Worm (Caenorhabditis elegans) whole organism, mixed stage, embryonic: Measurements from ENCODE around the gene set-17.

Experiments used
- M03D4.4 ChIP-seq: sonication (generic microtip); optimal IDR thresholded peaks from 2 replicates; lab custom pipeline; 2017; ENCODE audit warnings: mild to moderate bottlenecking, missing genetic modification characterization, missing compliant biosample characterization
- blmp-1 ChIP-seq: fragments of 150-350 bp; optimal IDR thresholded peaks from 2 replicates; lab custom pipeline; 2014; ENCODE audit warnings: missing biosample characterization, missing genetic modification characterization
- ceh-39 ChIP-seq: fragments of 150-350 bp; optimal IDR thresholded peaks from 2 replicates; lab custom pipeline; 2014; ENCODE audit warnings: missing biosample characterization, missing genetic modification characterization
- ceh-43 ChIP-seq: fragments of 200-800 bp; sonication (Bioruptor generic); optimal IDR thresholded peaks from 2 replicates; lab custom pipeline; 2018; ENCODE audit warnings: mild to moderate bottlenecking, missing genetic modification characterization, moderate library complexity, missing compliant biosample characterization
- ceh-83 ChIP-seq: fragments of 200-800 bp; sonication (Bioruptor generic); optimal IDR thresholded peaks from 2 replicates; lab custom pipeline; 2018; ENCODE audit warnings: mild to moderate bottlenecking, missing genetic modification characterization, missing compliant biosample characterization
- ces-1 ChIP-seq: fragments of 150-350 bp; optimal IDR thresholded peaks from 2 replicates; lab custom pipeline; 2014; ENCODE audit warnings: missing biosample characterization, missing genetic modification reagents, missing genetic modification characterization
- cnd-1 ChIP-seq: fragments of 200-800 bp; sonication (Bioruptor generic); optimal IDR thresholded peaks from 2 replicates; lab custom pipeline; 2018; ENCODE audit warnings: mild to moderate bottlenecking, missing genetic modification characterization, missing compliant biosample characterization
- drap-1 ChIP-seq: fragments of 200-800 bp; sonication (Bioruptor generic); optimal IDR thresholded peaks from 3 replicates; lab custom pipeline; 2018; ENCODE audit warnings: mild to moderate bottlenecking, missing genetic modification characterization, missing compliant biosample characterization
- elt-1 ChIP-seq: sonication (generic microtip); optimal IDR thresholded peaks from 2 replicates; lab custom pipeline; 2017; ENCODE audit warnings: missing genetic modification characterization, mild to moderate bottlenecking, missing compliant biosample characterization, antibody characterized with exemption, moderate library complexity, borderline replicate concordance; ENCODE audit not compliant: insufficient read depth
- elt-3 ChIP-seq: fragments of 150-350 bp; optimal IDR thresholded peaks from 2 replicates; lab custom pipeline; 2014; ENCODE audit warnings: missing biosample characterization, missing genetic modification characterization
- flh-1 ChIP-seq: fragments of 200-800 bp; sonication (Bioruptor generic); optimal IDR thresholded peaks from 2 replicates; lab custom pipeline; 2018; ENCODE audit warnings: mild to moderate bottlenecking, missing genetic modification characterization, moderate library complexity, missing compliant biosample characterization
- ham-2 ChIP-seq: fragments of 200-800 bp; sonication (Bioruptor generic); optimal IDR thresholded peaks from 2 replicates; lab custom pipeline; 2018; ENCODE audit warnings: mild to moderate bottlenecking, missing genetic modification characterization, missing compliant biosample characterization
- hlh-1 ChIP-seq: fragments of 150-350 bp; optimal IDR thresholded peaks from 2 replicates; lab custom pipeline; 2014; ENCODE audit warnings: missing biosample characterization, missing genetic modification reagents, missing genetic modification characterization
- lin-32 ChIP-seq: fragments of 200-800 bp; sonication (Bioruptor generic); optimal IDR thresholded peaks from 2 replicates; lab custom pipeline; 2018; ENCODE audit warnings: mild to moderate bottlenecking, missing genetic modification characterization, missing compliant biosample characterization
- lsy-2 ChIP-seq: fragments of 150-350 bp; optimal IDR thresholded peaks from 2 replicates; lab custom pipeline; 2014; ENCODE audit warnings: missing biosample characterization, missing genetic modification characterization
- mab-5 ChIP-seq: fragments of 150-350 bp; optimal IDR thresholded peaks from 2 replicates; lab custom pipeline; 2014; ENCODE audit warnings: missing biosample characterization, missing genetic modification characterization
- mls-2 ChIP-seq: sonication (generic microtip); optimal IDR thresholded peaks from 2 replicates; lab custom pipeline; 2016; ENCODE audit warnings: mild to moderate bottlenecking, missing genetic modification characterization, moderate library complexity, missing compliant biosample characterization
- nhr-12 ChIP-seq: fragments of 150-350 bp; optimal IDR thresholded peaks from 2 replicates; lab custom pipeline; 2014; ENCODE audit warnings: missing biosample characterization, missing genetic modification characterization
- nhr-2 ChIP-seq: fragments of 150-350 bp; optimal IDR thresholded peaks from 2 replicates; lab custom pipeline; 2014; ENCODE audit warnings: missing biosample characterization, missing genetic modification characterization
- nhr-237 ChIP-seq: fragments of 150-350 bp; optimal IDR thresholded peaks from 2 replicates; lab custom pipeline; 2014; ENCODE audit warnings: missing biosample characterization, missing genetic modification characterization
- nhr-28 ChIP-seq: fragments of 150-350 bp; optimal IDR thresholded peaks from 2 replicates; lab custom pipeline; 2014; ENCODE audit warnings: missing biosample characterization, missing genetic modification characterization
- nhr-76 ChIP-seq: sonication (generic microtip); optimal IDR thresholded peaks from 2 replicates; lab custom pipeline; 2017; ENCODE audit warnings: missing biosample characterization, missing genetic modification characterization
- pha-4 ChIP-seq: fragments of 150-350 bp; optimal IDR thresholded peaks from 2 replicates; lab custom pipeline; 2018; ENCODE audit warnings: missing biosample characterization, missing genetic modification reagents, missing genetic modification characterization
- snpc-4 ChIP-seq: fragments of 150-350 bp; optimal IDR thresholded peaks from 2 replicates; lab custom pipeline; 2014; ENCODE audit warnings: missing biosample characterization, missing genetic modification characterization
- tbx-8 ChIP-seq: fragments of 200-800 bp; sonication (Bioruptor generic); optimal IDR thresholded peaks from 2 replicates; lab custom pipeline; 2018; ENCODE audit warnings: mild to moderate bottlenecking, missing genetic modification characterization, moderate library complexity, missing compliant biosample characterization
- unc-120 ChIP-seq: sonication (generic microtip); optimal IDR thresholded peaks from 2 replicates; lab custom pipeline; 2017; ENCODE audit warnings: missing genetic modification characterization, missing compliant biosample characterization; ENCODE audit not compliant: poor library complexity, severe bottlenecking
- unc-39 ChIP-seq: fragments of 150-350 bp; optimal IDR thresholded peaks from 2 replicates; lab custom pipeline; 2014; ENCODE audit warnings: missing biosample characterization, missing genetic modification characterization
- unc-62 ChIP-seq: fragments of 150-350 bp; optimal IDR thresholded peaks from 2 replicates; lab custom pipeline; 2014; ENCODE audit warnings: missing biosample characterization, missing genetic modification reagents, missing genetic modification characterization
- zip-8 ChIP-seq: fragments of 150-350 bp; optimal IDR thresholded peaks from 2 replicates; lab custom pipeline; 2014; ENCODE audit warnings: missing biosample characterization, missing genetic modification characterization
- ztf-11 ChIP-seq: fragments of 150-350 bp; optimal IDR thresholded peaks from 2 replicates; lab custom pipeline; 2014; ENCODE audit warnings: missing biosample characterization, missing genetic modification characterization

The set-17 gene

DNA sequence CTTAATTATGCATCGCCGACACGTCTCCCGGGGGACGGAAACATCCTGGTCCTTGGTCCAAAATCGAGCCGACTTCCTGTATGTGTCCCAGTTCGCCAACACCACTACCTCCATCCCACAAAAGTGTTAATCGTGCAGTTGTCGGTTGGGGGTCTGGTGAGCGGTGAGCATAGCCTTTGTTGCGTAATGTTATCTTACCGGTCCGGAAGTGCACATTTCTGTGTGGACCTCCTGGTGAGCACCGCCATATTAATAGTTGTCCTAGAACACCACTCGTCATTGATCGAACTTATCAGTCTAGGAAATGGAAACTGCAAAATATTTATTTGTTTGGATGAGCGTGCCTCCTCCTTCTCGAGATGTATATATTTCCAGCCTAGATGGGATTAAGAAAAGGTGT lies 43.0 kb downstream of the set-17 start:
- no peak for TF ChIP-seq cnd-1 (tag; lab: Kevin White, UChicago)
- TF ChIP-seq nhr-2 = peak; percentile 18
- peak; percentile 49 for TF ChIP-seq zip-8 (tag; lab: Kevin White, UChicago)
- no peak for TF ChIP-seq ceh-39 (tag; lab: Kevin White, UChicago)

DNA sequence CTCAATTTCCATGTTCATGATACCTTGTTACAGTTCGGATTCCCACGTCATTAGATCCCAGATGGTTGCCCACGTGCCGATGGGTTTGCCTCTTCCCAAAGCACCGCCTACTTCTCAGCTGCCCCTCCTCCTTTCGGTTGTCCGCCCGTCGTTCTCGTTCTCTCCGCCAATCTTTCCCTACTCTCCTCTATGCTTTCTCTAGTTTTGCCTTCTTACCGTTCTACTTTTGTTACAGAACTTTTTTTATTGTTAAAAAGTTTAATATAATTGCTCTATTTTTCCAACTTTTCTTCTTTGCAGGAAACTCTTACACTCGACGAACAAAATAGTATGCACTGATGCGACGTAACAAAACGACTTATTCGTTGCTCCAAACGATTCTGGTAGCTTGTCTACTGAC lies 43.7 kb downstream of the set-17 start, which contains the start of gene lat-1:
Gene lat-1, plus strand, starts transcription at position 301 of the 400 bp plus-strand sequence.
- TF ChIP-seq ham-2 (GFP tag; lab: Kevin White, UChicago) = no peak
- TF ChIP-seq lsy-2 (tag; lab: Kevin White, UChicago) = no peak
- no peak for TF ChIP-seq ceh-43
- TF ChIP-seq pha-4 (tag; lab: Kevin White, UChicago) = no peak
- no peak for TF ChIP-seq nhr-76 (tag; lab: Kevin White, UChicago)
- TF ChIP-seq ceh-83 (GFP tag; lab: Kevin White, UChicago) = no peak
- TF ChIP-seq unc-62 (GFP tag; lab: Kevin White, UChicago) = no peak
- no peak for TF ChIP-seq lin-32
- TF ChIP-seq hlh-1 = no peak
- TF ChIP-seq unc-120 (tag; lab: Kevin White, UChicago) = no peak

DNA sequence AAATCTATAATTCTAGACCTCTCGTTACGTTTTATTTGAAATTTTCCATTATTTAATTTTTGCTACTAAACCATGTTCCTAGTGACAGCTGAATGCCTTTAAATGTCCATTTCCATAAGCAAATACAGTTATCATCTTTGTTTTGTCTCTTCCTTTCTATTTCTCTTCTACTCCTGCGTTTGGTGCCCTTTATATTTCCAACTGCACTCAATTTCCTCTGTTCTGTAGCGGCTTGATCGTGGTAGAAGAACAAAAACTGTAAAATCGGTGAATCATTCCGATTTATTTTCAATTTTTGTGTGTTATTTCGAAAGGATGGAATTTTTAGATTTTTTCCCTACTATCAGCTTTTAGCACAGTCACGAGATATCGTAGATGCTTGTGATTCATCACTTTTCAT lies 44.4 kb downstream of the set-17 start:
- TF ChIP-seq snpc-4 (tag; lab: Kevin White, UChicago) (no peak), ceh-83 (GFP tag; lab: Kevin White, UChicago) (no peak), nhr-28 (tag; lab: Kevin White, UChicago) (no peak), elt-3 (tag; lab: Kevin White, UChicago) (no peak), ces-1 (no peak), unc-62 (GFP tag; lab: Kevin White, UChicago) (no peak), nhr-237 (no peak), nhr-2 (no peak), elt-1 (tag; lab: Kevin White, UChicago) (no peak), ceh-43 (no peak), ceh-39 (tag; lab: Kevin White, UChicago) (no peak)

ce11 chrII:8895398-8895797 lies 44.9 kb downstream of the set-17 start:
- TF ChIP-seq hlh-1 (peak; percentile 6), elt-1 (tag; lab: Kevin White, UChicago) (peak; percentile 90), mls-2 (no peak), ceh-83 (GFP tag; lab: Kevin White, UChicago) (no peak), nhr-2 (peak; percentile 57)

- TF ChIP-seq unc-39 (tag; lab: Kevin White, UChicago) (no peak), hlh-1 (peak; percentile 51), flh-1 (GFP tag; lab: Kevin White, UChicago) (no peak), ztf-11 (tag; lab: Kevin White, UChicago) (no peak), nhr-76 (tag; lab: Kevin White, UChicago) (no peak)
Measured at ce11 chrII:8891606-8892005, 48.7 kb downstream of the set-17 start.

ce11 chrII:8891042-8891441 lies 49.2 kb downstream of the set-17 start:
- peak; percentile 63 for TF ChIP-seq lsy-2 (tag; lab: Kevin White, UChicago)
- TF ChIP-seq ham-2 (GFP tag; lab: Kevin White, UChicago) = no peak

ce11 chrII:8890530-8890929 lies 49.8 kb downstream of the set-17 start:
- TF ChIP-seq nhr-12 (tag; lab: Kevin White, UChicago) = no peak
- TF ChIP-seq mls-2 = no peak
- TF ChIP-seq blmp-1 (tag; lab: Kevin White, UChicago) = no peak
- TF ChIP-seq tbx-8 = no peak
- TF ChIP-seq lsy-2 (tag; lab: Kevin White, UChicago) = no peak
- TF ChIP-seq drap-1 (GFP tag; lab: Kevin White, UChicago) = no peak
- no peak for TF ChIP-seq ceh-43
- TF ChIP-seq hlh-1 = no peak
- TF ChIP-seq cnd-1 (tag; lab: Kevin White, UChicago) = no peak
- TF ChIP-seq ceh-83 (GFP tag; lab: Kevin White, UChicago) = no peak
- TF ChIP-seq elt-1 (tag; lab: Kevin White, UChicago) = peak; percentile 91
- no peak for TF ChIP-seq ces-1
- TF ChIP-seq M03D4.4 (tag; lab: Kevin White, UChicago) = no peak
- TF ChIP-seq zip-8 (tag; lab: Kevin White, UChicago) = no peak
- peak; percentile 57 for TF ChIP-seq unc-62 (GFP tag; lab: Kevin White, UChicago)
- TF ChIP-seq ztf-11 (tag; lab: Kevin White, UChicago) = no peak
- TF ChIP-seq elt-3 (tag; lab: Kevin White, UChicago) = peak; percentile 41
- no peak for TF ChIP-seq mab-5 (tag; lab: Kevin White, UChicago)
